Fruit fly (Drosophila melanogaster): ENCODE results near the gene CG13135.

CG13135 gene

DNA sequence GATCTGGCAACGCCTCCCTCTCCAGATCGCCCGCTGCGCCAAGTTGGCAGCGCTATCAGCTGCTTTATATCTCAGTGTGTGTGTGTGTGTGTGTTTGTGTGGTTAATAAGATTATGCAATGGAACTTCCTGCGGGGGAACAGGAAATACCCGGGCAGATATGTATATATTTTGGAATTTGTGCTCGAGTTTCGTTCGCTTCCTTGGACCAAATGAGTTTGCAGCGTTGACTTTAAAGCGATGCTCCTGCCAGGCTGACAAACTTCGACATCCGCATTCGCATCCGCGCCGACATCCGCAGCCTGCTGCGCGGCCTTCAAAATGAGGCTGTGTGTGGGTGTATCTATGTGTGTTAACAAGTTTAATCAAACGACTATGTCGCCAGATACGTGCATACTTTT lies 20.8 kb upstream of the CG13135 start (continued):
- TF ChIP-seq lola (GFP tag; optimal IDR thresholded peaks at IDR 0.05) (no peak), eyg (GFP tag; optimal IDR thresholded peaks at IDR 0.05) (no peak), CG1792 (GFP tag; optimal IDR thresholded peaks at IDR 0.05) (no peak), nerfin-2 (GFP tag; IDR thresholded peaks at IDR 0.05; ENCODE audit: partially characterized antibody) (0 out of 2 replicates have a peak, but pooled peaks have one; percentile 35), BEAF-32 (GFP tag; optimal IDR thresholded peaks at IDR 0.05) (no peak), chinmo (GFP tag; IDR thresholded peaks at IDR 0.05; ENCODE audit: partially characterized antibody) (no peak), ap (GFP tag; IDR thresholded peaks at IDR 0.05) (no peak), MBD-R2 (GFP tag; IDR thresholded peaks at IDR 0.05) (peak; percentile 56), ab (GFP tag; optimal IDR thresholded peaks at IDR 0.05) (no peak), CG5180 (GFP tag; optimal IDR thresholded peaks at IDR 0.05) (peak; percentile 36), Dll (GFP tag; IDR thresholded peaks at IDR 0.05; ENCODE audit: partially characterized antibody) (no peak), peb (GFP tag; IDR thresholded peaks at IDR 0.05) (peak; percentile 29; the same call in 1 of the 2 replicates), nau (GFP tag; optimal IDR thresholded peaks at IDR 0.05) (peak; percentile 81), Hr78 (GFP tag; optimal IDR thresholded peaks at IDR 0.05) (no peak), E2f2 (GFP tag; IDR thresholded peaks at IDR 0.05) (no peak), CG16779 (GFP tag; IDR thresholded peaks at IDR 0.05) (no peak), caup (GFP tag; optimal IDR thresholded peaks at IDR 0.05; ENCODE audit: severe bottlenecking) (peak; percentile 81), CG15479 (GFP tag; optimal IDR thresholded peaks at IDR 0.05) (no peak), MTF-1 (GFP tag; optimal IDR thresholded peaks at IDR 0.05; ENCODE audit: borderline replicate concordance) (peak; percentile 55), bcd (GFP tag; optimal IDR thresholded peaks at IDR 0.05) (peak; percentile 37), ERR (GFP tag; optimal IDR thresholded peaks at IDR 0.05) (no peak), CkIIα-i1 (GFP tag; IDR thresholded peaks at IDR 0.05) (no peak), Sox100B (GFP tag; optimal IDR thresholded peaks at IDR 0.05) (peak; percentile 73), CG13624 (GFP tag; optimal IDR thresholded peaks at IDR 0.05) (no peak), CG2889 (GFP tag; IDR thresholded peaks at IDR 0.05) (no peak), CG2678 (tag; optimal IDR thresholded peaks at IDR 0.05) (peak; percentile 62), pho (GFP tag; optimal IDR thresholded peaks at IDR 0.05) (no peak), Dbx (GFP tag; IDR thresholded peaks at IDR 0.05) (no peak), B-H1 (GFP tag; IDR thresholded peaks at IDR 0.05) (no peak), CG7357 (GFP tag; IDR thresholded peaks at IDR 0.05) (no peak), abd-A (tag; optimal IDR thresholded peaks at IDR 0.05) (no peak), CG15696 (tag; optimal IDR thresholded peaks at IDR 0.05) (no peak), chm (GFP tag; IDR thresholded peaks at IDR 0.05) (no peak), CG6175 (GFP tag; IDR thresholded peaks at IDR 0.05) (no peak), D (optimal IDR thresholded peaks at IDR 0.05) (no peak), D (GFP tag; optimal IDR thresholded peaks at IDR 0.05) (peak; percentile 46), lov (optimal IDR thresholded peaks at IDR 0.05) (no peak), lov (GFP tag; IDR thresholded peaks at IDR 0.05) (no peak), fru (optimal IDR thresholded peaks at IDR 0.05) (no peak), CG3726 (GFP tag; IDR thresholded peaks at IDR 0.05) (no peak), Opbp (GFP tag; IDR thresholded peaks at IDR 0.05; ENCODE audit: partially characterized antibody) (no peak), sqz (GFP tag; optimal IDR thresholded peaks at IDR 0.05) (peak; percentile 34), tgo (GFP tag; IDR thresholded peaks at IDR 0.05) (no peak), tin (GFP tag; optimal IDR thresholded peaks at IDR 0.05) (no peak), pnt (GFP tag; optimal IDR thresholded peaks at IDR 0.05) (no peak), CG4730 (GFP tag; IDR thresholded peaks at IDR 0.05) (no peak), slp2 (GFP tag; optimal IDR thresholded peaks at IDR 0.05) (no peak), fd3F (GFP tag; optimal IDR thresholded peaks at IDR 0.05) (no peak), vvl (GFP tag; IDR thresholded peaks at IDR 0.05) (peak; percentile 55), ase (GFP tag; IDR thresholded peaks at IDR 0.05) (no peak), her (GFP tag; optimal IDR thresholded peaks at IDR 0.05) (no peak), Side (GFP tag; optimal IDR thresholded peaks at IDR 0.05) (peak; percentile 34)
